5 worm cellular contexts compared by ENCODE assay signal in the genomic region with DNA sequence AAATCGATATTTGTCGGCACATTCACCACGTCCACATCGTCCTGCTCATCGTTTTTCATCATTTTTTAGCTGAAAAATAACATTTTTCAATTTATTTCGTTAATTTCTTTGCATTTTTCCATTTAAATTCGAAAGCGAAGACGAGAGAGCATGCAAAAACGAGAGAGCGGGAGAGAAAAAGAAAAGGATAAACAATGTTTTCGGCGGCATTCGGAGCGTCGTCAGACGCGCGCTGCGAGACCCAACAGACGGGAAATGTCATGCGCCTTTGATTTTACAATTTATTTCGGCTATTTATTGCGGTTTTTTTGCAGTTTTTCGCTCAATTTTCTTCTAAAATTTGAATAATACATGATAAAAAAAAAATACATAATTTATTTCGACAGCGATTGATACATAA.
A peak's percentile ranks its signal among the peaks of the same experiment; 100 is the strongest.
TF ChIP-seq lines count a peak whose summit lies in the region.

Gene attf-3 (minus strand): TSS at position 69 of the 400 bp plus-strand sequence.

TF ChIP-seq in whole organism, L1 larva, 84 proteins besides CTCF, POLR2A, EP300 and RAD21 (continues in another document):
- TF ChIP-seq mep-1 (tag; optimal IDR thresholded peaks at IDR 0.05; lab: Kevin White, UChicago) (peak; percentile 75), hlh-17 (GFP tag; optimal IDR thresholded peaks at IDR 0.05; lab: Kevin White, UChicago; ENCODE audit: borderline replicate concordance) (no peak), snpc-4 (tag; optimal IDR thresholded peaks at IDR 0.05; lab: Kevin White, UChicago) (peak; percentile 42), egl-13 (tag; optimal IDR thresholded peaks at IDR 0.05; lab: Kevin White, UChicago) (peak; percentile 49), egl-27 (tag; optimal IDR thresholded peaks at IDR 0.05; lab: Kevin White, UChicago) (no peak), lin-39 (tag; optimal IDR thresholded peaks at IDR 0.05; lab: Kevin White, UChicago) (no peak), mdl-1 (tag; optimal IDR thresholded peaks at IDR 0.05; lab: Kevin White, UChicago) (peak in 1 of 2 experiments; percentile 57), Y116A8C.19 (tag; optimal IDR thresholded peaks at IDR 0.05; lab: Kevin White, UChicago; ENCODE audit: borderline replicate concordance) (no peak), aly-2 (tag; optimal IDR thresholded peaks at IDR 0.05; lab: Kevin White, UChicago) (no peak), tbx-2 (tag; optimal IDR thresholded peaks at IDR 0.05; lab: Kevin White, UChicago) (peak; percentile 50), ama-1 (optimal IDR thresholded peaks at IDR 0.05; lab: Kevin White, UChicago) (no peak), dsc-1 (tag; optimal IDR thresholded peaks at IDR 0.05; lab: Kevin White, UChicago) (peak; percentile 47), nhr-19 (GFP tag; conservative IDR thresholded peaks at IDR 0.05; lab: Robert Waterston, UW) (peak; percentile 47), zag-1 (tag; optimal IDR thresholded peaks at IDR 0.05; lab: Kevin White, UChicago) (no peak), ceh-63 (GFP tag; optimal IDR thresholded peaks at IDR 0.05; lab: Kevin White, UChicago) (no peak), skn-1 (tag; optimal IDR thresholded peaks at IDR 0.05; lab: Kevin White, UChicago) (peak; percentile 63), nhr-12 (tag; optimal IDR thresholded peaks at IDR 0.05; lab: Kevin White, UChicago) (no peak)

TF ChIP-seq in whole organism, L3 larva, 47 proteins besides CTCF, POLR2A, EP300 and RAD21 (continues in another document):
- TF ChIP-seq ceh-16 (tag; optimal IDR thresholded peaks at IDR 0.05; lab: Kevin White, UChicago) (no peak), zag-1 (tag; optimal IDR thresholded peaks at IDR 0.05; lab: Kevin White, UChicago) (no peak), lin-15B (tag; optimal IDR thresholded peaks at IDR 0.05; lab: Kevin White, UChicago) (peak; percentile 83), ama-1 (optimal IDR thresholded peaks at IDR 0.05; lab: Kevin White, UChicago) (no peak), unc-39 (tag; optimal IDR thresholded peaks at IDR 0.05; lab: Kevin White, UChicago) (no peak), nhr-25 (tag; optimal IDR thresholded peaks at IDR 0.05; lab: Kevin White, UChicago) (peak; percentile 17), snpc-4 (tag; optimal IDR thresholded peaks at IDR 0.05; lab: Kevin White, UChicago) (peak; percentile 51), tbx-2 (tag; optimal IDR thresholded peaks at IDR 0.05; lab: Kevin White, UChicago) (no peak), nhr-76 (tag; optimal IDR thresholded peaks at IDR 0.05; lab: Kevin White, UChicago) (no peak), aly-2 (tag; optimal IDR thresholded peaks at IDR 0.05; lab: Kevin White, UChicago) (no peak), unc-62 (GFP tag; optimal IDR thresholded peaks at IDR 0.05; lab: Kevin White, UChicago) (no peak), lsy-12 (tag; optimal IDR thresholded peaks at IDR 0.05; lab: Kevin White, UChicago) (no peak), nhr-12 (tag; optimal IDR thresholded peaks at IDR 0.05; lab: Kevin White, UChicago) (no peak), ztf-11 (tag; optimal IDR thresholded peaks at IDR 0.05; lab: Kevin White, UChicago) (no peak), nfya-1 (tag; optimal IDR thresholded peaks at IDR 0.05; lab: Kevin White, UChicago; ENCODE audit: insufficient read depth) (peak; percentile 82), skn-1 (tag; optimal IDR thresholded peaks at IDR 0.05; lab: Kevin White, UChicago) (no peak), egl-27 (tag; optimal IDR thresholded peaks at IDR 0.05; lab: Kevin White, UChicago) (no peak), ceh-9 (tag; optimal IDR thresholded peaks at IDR 0.05; lab: Kevin White, UChicago) (no peak), sea-2 (GFP tag; optimal IDR thresholded peaks at IDR 0.05; lab: Kevin White, UChicago) (no peak)

TF ChIP-seq in whole organism, early embryonic, 17 proteins besides CTCF, POLR2A, EP300 and RAD21:
- no peak for TF ChIP-seq ceh-13 (GFP tag; optimal IDR thresholded peaks at IDR 0.05; lab: Kevin White, UChicago)
- peak; percentile 66 for TF ChIP-seq F13C5.2 (tag; optimal IDR thresholded peaks at IDR 0.05; lab: Kevin White, UChicago)

TF ChIP-seq in whole organism, midembryonic, 9 proteins besides CTCF, POLR2A, EP300 and RAD21:
- TF ChIP-seq cog-1 (tag; optimal IDR thresholded peaks at IDR 0.05; lab: Kevin White, UChicago) (peak; percentile 61), tab-1 (GFP tag; IDR thresholded peaks at IDR 0.05; lab: Robert Waterston, UW) (no peak)
TF ChIP-seq in whole organism, midembryonic: peak in this region for 1.

TF ChIP-seq in whole organism, young adult, 124 proteins besides CTCF, POLR2A, EP300 and RAD21 (continues in another document):
- no peak for TF ChIP-seq F22D6.2 (tag; optimal IDR thresholded peaks at IDR 0.05; lab: Kevin White, UChicago)
- peak; percentile 89 for TF ChIP-seq dox-1 (GFP tag; IDR thresholded peaks at IDR 0.05; lab: Robert Waterston, UW)
- TF ChIP-seq tbx-9 (tag; optimal IDR thresholded peaks at IDR 0.05; lab: Kevin White, UChicago; ENCODE audit: borderline replicate concordance): no peak
- TF ChIP-seq fkh-3 (tag; optimal IDR thresholded peaks at IDR 0.05; lab: Kevin White, UChicago): no peak
- peak; percentile 13 for TF ChIP-seq ceh-27 (GFP tag; optimal IDR thresholded peaks at IDR 0.05; lab: Kevin White, UChicago)
- no peak for TF ChIP-seq attf-6 (GFP tag; IDR thresholded peaks at IDR 0.05; lab: Robert Waterston, UW)
- TF ChIP-seq madf-8 (GFP tag; conservative IDR thresholded peaks at IDR 0.05; lab: Robert Waterston, UW): peak; percentile 56
- no peak for TF ChIP-seq egrh-3 (GFP tag; IDR thresholded peaks at IDR 0.05; lab: Robert Waterston, UW)
- no peak for TF ChIP-seq rpc-1 (optimal IDR thresholded peaks at IDR 0.05; lab: Kevin White, UChicago)
- no peak for TF ChIP-seq rpc-1 (tag; optimal IDR thresholded peaks at IDR 0.05; lab: Kevin White, UChicago)
- TF ChIP-seq madf-3 (GFP tag; IDR thresholded peaks at IDR 0.05; lab: Robert Waterston, UW): no peak
- peak; percentile 58 for TF ChIP-seq tbp1 (GFP tag; optimal IDR thresholded peaks at IDR 0.05; lab: Kevin White, UChicago)
- TF ChIP-seq dpff-1 (tag; optimal IDR thresholded peaks at IDR 0.05; lab: Kevin White, UChicago): no peak
- TF ChIP-seq let-607 (tag; optimal IDR thresholded peaks at IDR 0.05; lab: Kevin White, UChicago): no peak
- TF ChIP-seq aptf-2 (GFP tag; conservative IDR thresholded peaks at IDR 0.05; lab: Robert Waterston, UW): no peak
- no peak for TF ChIP-seq ceh-79 (tag; optimal IDR thresholded peaks at IDR 0.05; lab: Kevin White, UChicago)
- TF ChIP-seq madf-6 (GFP tag; IDR thresholded peaks at IDR 0.05; lab: Robert Waterston, UW): peak; percentile 78
- TF ChIP-seq atf-7 (tag; optimal IDR thresholded peaks at IDR 0.05; lab: Kevin White, UChicago): no peak
- TF ChIP-seq K12H6.12 (tag; optimal IDR thresholded peaks at IDR 0.05; lab: Kevin White, UChicago): peak; percentile 29
- TF ChIP-seq mcd-1 (GFP tag; IDR thresholded peaks at IDR 0.05; lab: Robert Waterston, UW): peak; percentile 48; the same call in 1 of the 2 replicates
- no peak for TF ChIP-seq ama-1 (optimal IDR thresholded peaks at IDR 0.05; lab: Kevin White, UChicago)
- no peak for TF ChIP-seq ama-1 (GFP tag; optimal IDR thresholded peaks at IDR 0.05; lab: Kevin White, UChicago)
- no peak for TF ChIP-seq chd-7 (tag; optimal IDR thresholded peaks at IDR 0.05; lab: Kevin White, UChicago)
- TF ChIP-seq C17E4.6 (GFP tag; IDR thresholded peaks at IDR 0.05; lab: Robert Waterston, UW): no peak
- TF ChIP-seq ztf-22 (GFP tag; optimal IDR thresholded peaks at IDR 0.05; lab: Kevin White, UChicago): no peak
- TF ChIP-seq unc-130 (GFP tag; optimal IDR thresholded peaks at IDR 0.05; lab: Kevin White, UChicago): no peak
- TF ChIP-seq pha-4 (tag; optimal IDR thresholded peaks at IDR 0.05; lab: Kevin White, UChicago): no peak
- TF ChIP-seq ccch-3 (GFP tag; optimal IDR thresholded peaks at IDR 0.05; lab: Kevin White, UChicago): no peak
- TF ChIP-seq F52B5.7 (tag; optimal IDR thresholded peaks at IDR 0.05; lab: Kevin White, UChicago): no peak
- no peak for TF ChIP-seq lsy-27 (tag; optimal IDR thresholded peaks at IDR 0.05; lab: Kevin White, UChicago; ENCODE audit: borderline replicate concordance, insufficient read depth)
- no peak for TF ChIP-seq C06A6.2 (GFP tag; conservative IDR thresholded peaks at IDR 0.05; lab: Robert Waterston, UW)
- no peak for TF ChIP-seq sea-2 (GFP tag; IDR thresholded peaks at IDR 0.05; lab: Robert Waterston, UW)
- no peak for TF ChIP-seq xnd-1 (tag; optimal IDR thresholded peaks at IDR 0.05; lab: Kevin White, UChicago)
- TF ChIP-seq snpc-3.4 (tag; optimal IDR thresholded peaks at IDR 0.05; lab: Kevin White, UChicago): peak; percentile 59
- no peak for TF ChIP-seq Y53F4B.3 (GFP tag; IDR thresholded peaks at IDR 0.05; lab: Robert Waterston, UW)
- TF ChIP-seq ztf-26 (tag; optimal IDR thresholded peaks at IDR 0.05; lab: Kevin White, UChicago): no peak
- peak; percentile 30 for TF ChIP-seq snpc-4 (GFP tag; optimal IDR thresholded peaks at IDR 0.05; lab: Kevin White, UChicago)
- peak in 2 of 4 experiments; percentile 38 for TF ChIP-seq snpc-4 (tag; optimal IDR thresholded peaks at IDR 0.05; lab: Kevin White, UChicago)
- TF ChIP-seq snpc-1.3 (tag; optimal IDR thresholded peaks at IDR 0.05; lab: Kevin White, UChicago; ENCODE audit: insufficient read depth): peak; percentile 36
- 0 out of 2 replicates have a peak, but pooled peaks have one; percentile 30 for TF ChIP-seq B0336.3 (GFP tag; IDR thresholded peaks at IDR 0.05; lab: Robert Waterston, UW)
- TF ChIP-seq zim-3 (tag; optimal IDR thresholded peaks at IDR 0.05; lab: Kevin White, UChicago): no peak
- TF ChIP-seq ets-4 (GFP tag; optimal IDR thresholded peaks at IDR 0.05; lab: Kevin White, UChicago): no peak
- no peak for TF ChIP-seq cebp-1 (GFP tag; IDR thresholded peaks at IDR 0.05; lab: Robert Waterston, UW)
- TF ChIP-seq cebp-1 (tag; optimal IDR thresholded peaks at IDR 0.05; lab: Kevin White, UChicago): no peak
- TF ChIP-seq F39B2.1 (GFP tag; IDR thresholded peaks at IDR 0.05; lab: Robert Waterston, UW): no peak
- TF ChIP-seq D2030.7 (GFP tag; IDR thresholded peaks at IDR 0.05; lab: Robert Waterston, UW): peak; percentile 95
- no peak for TF ChIP-seq ztf-6 (GFP tag; IDR thresholded peaks at IDR 0.05; lab: Robert Waterston, UW)
- no peak for TF ChIP-seq Y79H2A.3 (GFP tag; conservative IDR thresholded peaks at IDR 0.05; lab: Robert Waterston, UW)
- no peak for TF ChIP-seq K11D2.4 (GFP tag; IDR thresholded peaks at IDR 0.05; lab: Robert Waterston, UW)
- TF ChIP-seq somi-1 (GFP tag; optimal IDR thresholded peaks at IDR 0.05; lab: Kevin White, UChicago): no peak
- no peak for TF ChIP-seq bed-2 (GFP tag; IDR thresholded peaks at IDR 0.05; lab: Robert Waterston, UW)
- no peak for TF ChIP-seq mes-4 (tag; optimal IDR thresholded peaks at IDR 0.05; lab: Kevin White, UChicago)
- no peak for TF ChIP-seq F23B12.7 (tag; optimal IDR thresholded peaks at IDR 0.05; lab: Kevin White, UChicago; ENCODE audit: insufficient read depth)

Comparison
In these comparisons a context has a peak if more than half of its experiments do, and no peak if none do; other contexts are left out.
1. Of the 8 proteins assayed by ChIP-seq in both whole organism, young adult and whole organism, L1 larva: peak only in whole organism, young adult: none; only in whole organism, L1 larva: unc-130; in both: dpl-1, efl-1 and snpc-4; in neither: 3; mixed calls (peak in some experiments, not most) for 1.